Worm (Caenorhabditis elegans) whole organism, young adult: ENCODE results near the gene srx-90.

Experiments used
- B0035.1 ChIP-seq: sonication (generic microtip); optimal IDR thresholded peaks from 2 replicates; lab custom pipeline; 2016; ENCODE audit warnings: missing genetic modification characterization, mild to moderate bottlenecking, missing compliant biosample characterization, missing genotype, missing genetic modification reagents
- B0336.3 ChIP-seq: fragments of 200-800 bp; sonication (Bioruptor generic); IDR thresholded peaks from 2 replicates; pipeline ENCODE4 v1.3.6; 2022; ENCODE audit warnings: missing genetic modification characterization, missing compliant biosample characterization
- C06A6.2 ChIP-seq: fragments of 200-800 bp; sonication (Bioruptor generic); conservative IDR thresholded peaks from 2 replicates; pipeline ENCODE4 v1.3.6; 2022; ENCODE audit warnings: missing genetic modification characterization, missing compliant biosample characterization
- C17E4.6 ChIP-seq: fragments of 200-800 bp; sonication (Bioruptor generic); IDR thresholded peaks from 2 replicates; pipeline ENCODE4 v1.3.6; 2022; ENCODE audit warnings: missing genetic modification reagents, missing genetic modification characterization, missing compliant biosample characterization
- F10E7.11 ChIP-seq: sonication (generic microtip); optimal IDR thresholded peaks from 2 replicates; lab custom pipeline; 2017; ENCODE audit warnings: mild to moderate bottlenecking, missing genetic modification characterization, moderate library complexity, missing compliant biosample characterization
- F22D6.2 ChIP-seq: sonication (generic microtip); optimal IDR thresholded peaks from 2 replicates; lab custom pipeline; 2016; ENCODE audit warnings: mild to moderate bottlenecking, missing genetic modification characterization, missing compliant biosample characterization
- F23B12.7 ChIP-seq: sonication (generic microtip); optimal IDR thresholded peaks from 2 replicates; lab custom pipeline; 2017; ENCODE audit warnings: missing genetic modification characterization, mild to moderate bottlenecking, missing compliant biosample characterization, antibody characterized with exemption, moderate library complexity; ENCODE audit not compliant: insufficient read depth
- F37B4.10 ChIP-seq: fragments of 200-800 bp; sonication (Bioruptor generic); IDR thresholded peaks from 2 replicates; pipeline ENCODE4 v1.3.6; 2022; ENCODE audit warnings: missing genetic modification characterization, missing compliant biosample characterization
- F57C9.4 ChIP-seq: sonication (generic microtip); optimal IDR thresholded peaks from 2 replicates; lab custom pipeline; 2017; ENCODE audit warnings: mild to moderate bottlenecking, missing genetic modification characterization, missing compliant biosample characterization
- Y53G8AR.9 ChIP-seq: fragments of 200-800 bp; sonication (Bioruptor generic); conservative IDR thresholded peaks from 2 replicates; pipeline ENCODE4 v1.3.6; 2022; ENCODE audit warnings: missing genetic modification reagents, missing genetic modification characterization, missing compliant biosample characterization
- Y56A3A.18 ChIP-seq: fragments of 200-800 bp; sonication (Bioruptor generic); IDR thresholded peaks from 2 replicates; pipeline ENCODE4 v1.3.6; 2022; ENCODE audit warnings: missing genetic modification reagents, missing genetic modification characterization, missing compliant biosample characterization
- Y67H2A.10 ChIP-seq: fragments of 200-800 bp; sonication (Bioruptor generic); conservative IDR thresholded peaks from 2 replicates; pipeline ENCODE4 v1.3.6; 2022; ENCODE audit warnings: missing genetic modification reagents, missing genetic modification characterization, missing compliant biosample characterization
- akir-1 ChIP-seq: fragments of 200-800 bp; sonication (Bioruptor generic); optimal IDR thresholded peaks from 2 replicates; lab custom pipeline; 2018; ENCODE audit warnings: mild to moderate bottlenecking, missing genetic modification characterization, moderate library complexity, missing compliant biosample characterization
- athp-1 ChIP-seq: sonication (generic microtip); optimal IDR thresholded peaks from 2 replicates; lab custom pipeline; 2017; ENCODE audit warnings: mild to moderate bottlenecking, missing genetic modification characterization, missing compliant biosample characterization
- ccch-3 ChIP-seq: fragments of 200-800 bp; sonication (Bioruptor generic); optimal IDR thresholded peaks from 2 replicates; lab custom pipeline; 2018; ENCODE audit warnings: mild to moderate bottlenecking, missing genetic modification characterization, missing compliant biosample characterization
- ceh-40 ChIP-seq: fragments of 200-800 bp; sonication (Bioruptor generic); IDR thresholded peaks from 2 replicates; pipeline ENCODE4 v1.3.6; 2022; ENCODE audit warnings: missing genetic modification characterization, missing compliant biosample characterization
- die-1 ChIP-seq: sonication (generic microtip); optimal IDR thresholded peaks from 2 replicates; lab custom pipeline; 2016; ENCODE audit warnings: missing genotype, mild to moderate bottlenecking, missing genetic modification characterization, missing compliant biosample characterization
- dpl-1 ChIP-seq: fragments of 150-350 bp; optimal IDR thresholded peaks from 2 replicates; lab custom pipeline; 2014; ENCODE audit warnings: missing biosample characterization, missing genetic modification reagents, missing genetic modification characterization
- egl-18 ChIP-seq: fragments of 200-800 bp; sonication (Bioruptor generic); IDR thresholded peaks from 2 replicates; pipeline ENCODE4 v1.3.6; 2022; ENCODE audit warnings: missing genetic modification reagents, missing genetic modification characterization, missing compliant biosample characterization
- egl-44 ChIP-seq: fragments of 200-800 bp; sonication (Bioruptor generic); IDR thresholded peaks from 2 replicates; pipeline ENCODE4 v1.3.6; 2022; ENCODE audit warnings: missing genetic modification reagents, missing genetic modification characterization, missing compliant biosample characterization
- egrh-3 ChIP-seq: fragments of 200-800 bp; sonication (Bioruptor generic); IDR thresholded peaks from 2 replicates; pipeline ENCODE4 v1.3.6; 2022; ENCODE audit warnings: missing genetic modification reagents, missing genetic modification characterization, missing compliant biosample characterization
- ekl-4 ChIP-seq: fragments of 200-800 bp; sonication (Bioruptor generic); IDR thresholded peaks from 2 replicates; pipeline ENCODE4 v1.3.6; 2022; ENCODE audit warnings: missing genetic modification reagents, missing genetic modification characterization, missing compliant biosample characterization
- hlh-12 ChIP-seq: sonication (generic microtip); optimal IDR thresholded peaks from 2 replicates; lab custom pipeline; 2016; ENCODE audit warnings: missing genetic modification characterization, missing compliant biosample characterization
- hlh-26 ChIP-seq: fragments of 200-800 bp; sonication (Bioruptor generic); conservative IDR thresholded peaks from 2 replicates; pipeline ENCODE4 v1.3.6; 2022; ENCODE audit warnings: missing genetic modification reagents, missing genetic modification characterization, missing compliant biosample characterization
- hmg-20 ChIP-seq: fragments of 200-800 bp; sonication (Bioruptor generic); IDR thresholded peaks from 2 replicates; pipeline ENCODE4 v1.3.6; 2022; ENCODE audit warnings: missing genetic modification reagents, missing genetic modification characterization, missing compliant biosample characterization
- hrde-1 ChIP-seq: sonication (generic microtip); optimal IDR thresholded peaks from 2 replicates; lab custom pipeline; 2016; ENCODE audit warnings: missing genetic modification characterization, mild to moderate bottlenecking, missing compliant biosample characterization, moderate library complexity, missing genotype, missing genetic modification reagents, borderline replicate concordance
- lin-26 ChIP-seq: fragments of 200-800 bp; sonication (Bioruptor generic); IDR thresholded peaks from 2 replicates; pipeline ENCODE4 v1.3.6; 2022; ENCODE audit warnings: missing genetic modification reagents, missing genetic modification characterization, missing compliant biosample characterization
- lin-35 ChIP-seq, 3 experiments: fragments of 150-350 bp in 2 of 3; sonication (generic microtip) in 1 of 3; optimal IDR thresholded peaks; 2 replicates each; lab custom pipeline; 2014 to 2018; ENCODE audit warnings: missing biosample characterization in 3 of 3, missing genetic modification characterization in 3 of 3, missing genetic modification reagents in 3 of 3
- lin-40 ChIP-seq: sonication (generic microtip); optimal IDR thresholded peaks from 2 replicates; lab custom pipeline; 2016; ENCODE audit warnings: missing genetic modification characterization, mild to moderate bottlenecking, missing compliant biosample characterization, missing genotype, missing genetic modification reagents
- lin-54 ChIP-seq: fragments of 200-800 bp; sonication (Bioruptor generic); optimal IDR thresholded peaks from 2 replicates; lab custom pipeline; 2018; ENCODE audit warnings: mild to moderate bottlenecking, missing genetic modification characterization, missing compliant biosample characterization
- madf-6 ChIP-seq: fragments of 200-800 bp; sonication (Bioruptor generic); IDR thresholded peaks from 2 replicates; pipeline ENCODE4 v1.3.6; 2022; ENCODE audit warnings: missing genetic modification reagents, missing genetic modification characterization, missing compliant biosample characterization
- mcd-1 ChIP-seq: fragments of 200-800 bp; sonication (Bioruptor generic); IDR thresholded peaks from 2 replicates; pipeline ENCODE4 v1.3.6; 2022; ENCODE audit warnings: missing genetic modification reagents, missing genetic modification characterization, missing compliant biosample characterization
- nfyb-1 ChIP-seq: fragments of 200-800 bp; sonication (Bioruptor generic); IDR thresholded peaks from 2 replicates; pipeline ENCODE4 v1.3.6; 2022; ENCODE audit warnings: missing genetic modification reagents, missing genetic modification characterization, missing compliant biosample characterization
- nhr-120 ChIP-seq: fragments of 200-800 bp; sonication (Bioruptor generic); IDR thresholded peaks from 2 replicates; pipeline ENCODE4 v1.3.6; 2022; ENCODE audit warnings: missing genetic modification characterization, missing compliant biosample characterization
- nhr-179 ChIP-seq: sonication (generic microtip); optimal IDR thresholded peaks from 2 replicates; lab custom pipeline; 2016; ENCODE audit warnings: mild to moderate bottlenecking, missing genetic modification characterization, missing compliant biosample characterization
- nhr-27 ChIP-seq: fragments of 200-800 bp; sonication (Bioruptor generic); optimal IDR thresholded peaks from 2 replicates; lab custom pipeline; 2018; ENCODE audit warnings: mild to moderate bottlenecking, missing genetic modification characterization, moderate library complexity, missing compliant biosample characterization
- nhr-90 ChIP-seq: sonication (generic microtip); optimal IDR thresholded peaks from 2 replicates; lab custom pipeline; 2016; ENCODE audit warnings: missing genotype, mild to moderate bottlenecking, missing genetic modification characterization, missing compliant biosample characterization
- pbrm-1 ChIP-seq: fragments of 200-800 bp; sonication (Bioruptor generic); IDR thresholded peaks from 2 replicates; pipeline ENCODE4 v1.3.6; 2022; ENCODE audit warnings: missing genetic modification reagents, missing genetic modification characterization, missing compliant biosample characterization
- rec-8 ChIP-seq, 2 experiments: sonication (generic microtip); optimal IDR thresholded peaks; 2 replicates each; lab custom pipeline; 2016; ENCODE audit warnings: mild to moderate bottlenecking in 2 of 2, missing genetic modification characterization in 2 of 2, missing genetic modification reagents in 2 of 2, missing genotype in 2 of 2, missing biosample characterization in 1 of 2, missing compliant biosample characterization in 1 of 2, moderate library complexity in 1 of 2
- rpc-1 ChIP-seq, 2 experiments: fragments of 150-350 bp in 1 of 2; sonication (generic microtip) in 1 of 2; optimal IDR thresholded peaks; 2 replicates each; lab custom pipeline; 2014 to 2018; ENCODE audit warnings: missing biosample characterization in 1 of 2, missing genetic modification characterization in 1 of 2, missing genetic modification reagents in 1 of 2, missing genotype in 1 of 2
- sptf-2 ChIP-seq: fragments of 200-800 bp; sonication (Bioruptor generic); optimal IDR thresholded peaks from 2 replicates; lab custom pipeline; 2018; ENCODE audit warnings: mild to moderate bottlenecking, missing genetic modification characterization, missing compliant biosample characterization
- tlf-1 ChIP-seq: fragments of 200-800 bp; sonication (Bioruptor generic); optimal IDR thresholded peaks from 2 replicates; lab custom pipeline; 2018; ENCODE audit warnings: mild to moderate bottlenecking, missing genetic modification characterization, missing compliant biosample characterization
- xnd-1 ChIP-seq: sonication (generic microtip); optimal IDR thresholded peaks from 2 replicates; lab custom pipeline; 2016; ENCODE audit warnings: missing genotype, missing genetic modification reagents, missing genetic modification characterization, missing compliant biosample characterization
- zfh-2 ChIP-seq: fragments of 200-800 bp; sonication (Bioruptor generic); conservative IDR thresholded peaks from 2 replicates; pipeline ENCODE4 v1.3.6; 2022; ENCODE audit warnings: missing genetic modification reagents, missing genetic modification characterization, missing compliant biosample characterization
- zim-3 ChIP-seq: sonication (generic microtip); optimal IDR thresholded peaks from 2 replicates; lab custom pipeline; 2017; ENCODE audit warnings: mild to moderate bottlenecking, missing genetic modification characterization, moderate library complexity, missing compliant biosample characterization
- ztf-28 ChIP-seq: fragments of 200-800 bp; sonication (Bioruptor generic); IDR thresholded peaks from 2 replicates; pipeline ENCODE4 v1.3.6; 2022; ENCODE audit warnings: missing genetic modification reagents, missing genetic modification characterization, missing compliant biosample characterization
- ztf-3 ChIP-seq: fragments of 200-800 bp; sonication (Bioruptor generic); optimal IDR thresholded peaks from 2 replicates; lab custom pipeline; 2018; ENCODE audit warnings: mild to moderate bottlenecking, missing genetic modification characterization, missing compliant biosample characterization

Gene srx-90

DNA sequence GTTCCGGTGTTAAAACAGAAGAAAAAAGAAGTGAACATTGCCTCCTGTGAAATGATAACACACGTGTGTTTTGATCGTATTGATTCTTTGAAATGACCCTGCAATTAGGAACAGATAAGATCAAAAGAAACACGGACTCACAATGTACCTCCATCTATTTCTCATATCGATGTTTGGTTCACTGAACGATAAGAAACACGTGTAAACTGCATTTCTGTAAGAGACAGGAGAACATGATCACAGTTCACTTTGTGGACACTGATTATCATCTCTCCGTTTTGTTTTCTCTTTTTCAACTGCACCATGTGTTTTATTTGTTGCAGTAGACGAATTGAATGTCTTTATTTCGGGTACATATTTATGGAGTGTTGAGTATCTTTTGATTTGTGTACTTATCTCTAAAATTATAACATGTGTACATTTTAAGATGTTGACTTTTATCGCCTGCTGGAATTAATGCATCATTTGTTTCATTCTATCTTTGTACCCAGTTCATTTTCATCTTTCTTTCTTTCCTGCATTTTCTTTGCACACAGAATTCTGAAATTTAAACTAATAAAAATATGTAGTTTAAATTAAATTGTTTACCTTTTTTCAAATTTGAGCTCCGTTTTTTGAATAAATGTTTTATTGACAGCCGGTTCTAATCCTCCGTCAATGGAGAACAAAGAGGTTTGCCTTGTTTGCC, 8.0 kb upstream of the srx-90 start, which contains the start of the genes H12C20.7 and nhr-68 (continued):
- TF ChIP-seq Y53G8AR.9 (GFP tag; lab: Robert Waterston, UW), result 0 out of 2 replicates have a peak, but pooled peaks have one; percentile 13
- no peak for TF ChIP-seq egrh-3
- no peak for TF ChIP-seq madf-6 (GFP tag; lab: Robert Waterston, UW)
- peak; percentile 50 for TF ChIP-seq ztf-3 (GFP tag; lab: Kevin White, UChicago)
- TF ChIP-seq lin-40 (tag; lab: Kevin White, UChicago), result peak; percentile 95
- TF ChIP-seq F23B12.7 (tag; lab: Kevin White, UChicago), result no peak
- peak; percentile 78 for TF ChIP-seq nhr-90
- TF ChIP-seq Y67H2A.10 (GFP tag; lab: Robert Waterston, UW), result no peak
- TF ChIP-seq akir-1 (GFP tag; lab: Kevin White, UChicago), result peak; percentile 42
- peak in 1 of 3 experiments; percentile 55 for TF ChIP-seq lin-35 (GFP tag; optimal IDR thresholded peaks at IDR 0.05; lab: Kevin White, UChicago)
- TF ChIP-seq hrde-1, result no peak
- peak; percentile 90 for TF ChIP-seq C06A6.2
- no peak for TF ChIP-seq dpl-1 (GFP tag; lab: Kevin White, UChicago)
- TF ChIP-seq rec-8 (tag; optimal IDR thresholded peaks at IDR 0.05; lab: Kevin White, UChicago), result no peak
- TF ChIP-seq sptf-2 (GFP tag; lab: Kevin White, UChicago), result no peak
- TF ChIP-seq zim-3, result peak; percentile 59
- no peak for TF ChIP-seq ztf-28 (GFP tag; lab: Robert Waterston, UW)
- TF ChIP-seq F22D6.2 (tag; lab: Kevin White, UChicago), result peak; percentile 91
- TF ChIP-seq F10E7.11, result no peak
- no peak for TF ChIP-seq ceh-40 (GFP tag; lab: Robert Waterston, UW)
- peak; percentile 40; the same call in 1 of the 2 replicates for TF ChIP-seq Y56A3A.18 (GFP tag; lab: Robert Waterston, UW)
- peak; percentile 51; the same call in 1 of the 2 replicates for TF ChIP-seq lin-26 (GFP tag; lab: Robert Waterston, UW)
- peak; percentile 60 for TF ChIP-seq lin-54 (GFP tag; lab: Kevin White, UChicago)
- peak; percentile 72; the same call in 1 of the 2 replicates for TF ChIP-seq pbrm-1
- peak; percentile 37 for TF ChIP-seq athp-1
- peak; percentile 83; the same call in 1 of the 2 replicates for TF ChIP-seq B0336.3 (GFP tag; lab: Robert Waterston, UW)
- peak; percentile 81 for TF ChIP-seq egl-44
- TF ChIP-seq nhr-179 (tag; lab: Kevin White, UChicago), result no peak
- no peak for TF ChIP-seq nhr-120 (GFP tag; lab: Robert Waterston, UW)
- no peak for TF ChIP-seq nhr-27 (tag; lab: Kevin White, UChicago)
- no peak for TF ChIP-seq rpc-1 (optimal IDR thresholded peaks at IDR 0.05; lab: Kevin White, UChicago)
- TF ChIP-seq rpc-1 (tag; optimal IDR thresholded peaks at IDR 0.05; lab: Kevin White, UChicago), result no peak
- TF ChIP-seq egl-18 (GFP tag; lab: Robert Waterston, UW), result no peak
- no peak for TF ChIP-seq C17E4.6
- no peak for TF ChIP-seq hlh-12 (tag; lab: Kevin White, UChicago)
- no peak for TF ChIP-seq F57C9.4
- no peak for TF ChIP-seq xnd-1 (tag; lab: Kevin White, UChicago)
- 0 out of 2 replicates have a peak, but pooled peaks have one; percentile 37 for TF ChIP-seq ekl-4 (GFP tag; lab: Robert Waterston, UW)
- no peak for TF ChIP-seq ccch-3 (GFP tag; lab: Kevin White, UChicago)
- TF ChIP-seq tlf-1 (GFP tag; lab: Kevin White, UChicago), result peak; percentile 91
- TF ChIP-seq F37B4.10 (GFP tag; lab: Robert Waterston, UW), result no peak
- TF ChIP-seq zfh-2, result no peak
- TF ChIP-seq hlh-26, result no peak
- 0 out of 2 replicates have a peak, but pooled peaks have one; percentile 21 for TF ChIP-seq mcd-1 (GFP tag; lab: Robert Waterston, UW)
- TF ChIP-seq hmg-20 (GFP tag; lab: Robert Waterston, UW), result no peak
- peak; percentile 92 for TF ChIP-seq nfyb-1 (GFP tag; lab: Robert Waterston, UW)
- peak; percentile 68 for TF ChIP-seq die-1 (tag; lab: Kevin White, UChicago)
- peak; percentile 29 for TF ChIP-seq B0035.1
